Worm (Caenorhabditis elegans): Measurements from ENCODE around the gene F35C8.5.
A peak's percentile ranks its signal among the peaks of the same experiment; 100 is the strongest.

- TF ChIP-seq snpc-4 (tag; optimal IDR thresholded peaks at IDR 0.05) (no peak), sma-9 (GFP tag; optimal IDR thresholded peaks at IDR 0.05) (peak; percentile 31), sma-9 (tag; optimal IDR thresholded peaks at IDR 0.05) (no peak), lin-13 (GFP tag; optimal IDR thresholded peaks at IDR 0.05) (no peak), ceh-82 (tag; optimal IDR thresholded peaks at IDR 0.05) (no peak)
These were observed 2.6 kb downstream of the F35C8.5 start, which contains the start of gene jkk-1 for ce11 chrX:5368220-5368619.

Data from whole organism, L2 larva.